Worm (Caenorhabditis elegans) whole organism, early embryonic: ENCODE results near the gene C05D2.8.
A peak's percentile ranks its signal among the peaks of the same experiment; 100 is the strongest.

Source experiments
- B0310.2 ChIP-seq: sonication (generic microtip); optimal IDR thresholded peaks from 2 replicates; lab custom pipeline; 2016; ENCODE audit warnings: mild to moderate bottlenecking, missing genetic modification characterization, missing compliant biosample characterization
- F13C5.2 ChIP-seq: sonication (generic microtip); optimal IDR thresholded peaks from 2 replicates; lab custom pipeline; 2017; ENCODE audit warnings: mild to moderate bottlenecking, missing genetic modification characterization, inconsistent platforms, missing compliant biosample characterization
- aly-1 ChIP-seq: sonication (generic microtip); optimal IDR thresholded peaks from 2 replicates; lab custom pipeline; 2016; ENCODE audit warnings: missing genetic modification characterization, missing compliant biosample characterization
- ama-1 ChIP-seq: fragments of 150-350 bp; optimal IDR thresholded peaks from 2 replicates; lab custom pipeline; 2014
- ceh-13 ChIP-seq: fragments of 200-800 bp; sonication (Bioruptor generic); optimal IDR thresholded peaks from 2 replicates; lab custom pipeline; 2018; ENCODE audit warnings: mild to moderate bottlenecking, missing genetic modification characterization, missing compliant biosample characterization
- ceh-36 ChIP-seq: sonication (generic microtip); optimal IDR thresholded peaks from 2 replicates; lab custom pipeline; 2016; ENCODE audit warnings: missing genetic modification characterization, inconsistent platforms, missing compliant biosample characterization
- ets-7 ChIP-seq: sonication (generic microtip); optimal IDR thresholded peaks from 2 replicates; lab custom pipeline; 2016; ENCODE audit warnings: missing genotype, missing genetic modification characterization, missing compliant biosample characterization
- flt-1 ChIP-seq: fragments of 200-800 bp; sonication (Bioruptor generic); IDR thresholded peaks from 2 replicates; pipeline ENCODE4 v1.3.6; 2022; ENCODE audit warnings: missing genetic modification characterization, missing compliant biosample characterization
- hmbx-1 ChIP-seq: sonication (generic microtip); optimal IDR thresholded peaks from 2 replicates; lab custom pipeline; 2016; ENCODE audit warnings: mild to moderate bottlenecking, missing genetic modification characterization, missing compliant biosample characterization
- hmg-4 ChIP-seq: fragments of 200-800 bp; sonication (Bioruptor generic); optimal IDR thresholded peaks from 2 replicates; lab custom pipeline; 2018; ENCODE audit warnings: mild to moderate bottlenecking, missing genetic modification characterization, missing compliant biosample characterization
- hnd-1 ChIP-seq: sonication (generic microtip); optimal IDR thresholded peaks from 2 replicates; lab custom pipeline; 2016; ENCODE audit warnings: missing genetic modification characterization, missing compliant biosample characterization
- pes-1 ChIP-seq: fragments of 200-800 bp; sonication (Bioruptor generic); IDR thresholded peaks from 2 replicates; pipeline ENCODE4 v1.3.6; 2022; ENCODE audit warnings: missing genetic modification reagents, missing genetic modification characterization, missing compliant biosample characterization
- scrt-1 ChIP-seq: fragments of 200-800 bp; sonication (Bioruptor generic); IDR thresholded peaks from 2 replicates; pipeline ENCODE4 v1.3.6; 2022; ENCODE audit warnings: missing genetic modification characterization, missing compliant biosample characterization
- sea-1 ChIP-seq: fragments of 200-800 bp; sonication (Bioruptor generic); conservative IDR thresholded peaks from 2 replicates; pipeline ENCODE4 v1.3.6; 2022; ENCODE audit warnings: missing genetic modification characterization, missing compliant biosample characterization
- tbx-11 ChIP-seq: fragments of 200-800 bp; sonication (Bioruptor generic); IDR thresholded peaks from 2 replicates; pipeline ENCODE4 v1.3.6; 2022; ENCODE audit warnings: missing genetic modification characterization, missing compliant biosample characterization
- tbx-37 ChIP-seq: fragments of 200-800 bp; sonication (Bioruptor generic); conservative IDR thresholded peaks from 2 replicates; pipeline ENCODE4 v1.3.6; 2022; ENCODE audit warnings: missing genetic modification reagents, missing genetic modification characterization, missing compliant biosample characterization
- tra-4 ChIP-seq: sonication (generic microtip); optimal IDR thresholded peaks from 2 replicates; lab custom pipeline; 2017; ENCODE audit warnings: missing genetic modification characterization, missing compliant biosample characterization

Gene C05D2.8

ce11 chrIII:5610276-5610675 is at the start of gene C05D2.8:
Gene C05D2.8, minus strand, starts transcription at chrIII:5610346.
- TF ChIP-seq ceh-36 (tag; lab: Kevin White, UChicago) (no peak), hnd-1 (no peak), tbx-11 (GFP tag; lab: Robert Waterston, UW) (no peak), ama-1 (lab: Kevin White, UChicago) (no peak), pes-1 (GFP tag; lab: Robert Waterston, UW) (no peak), aly-1 (tag; lab: Kevin White, UChicago) (no peak)

- TF ChIP-seq ceh-13 (no peak), flt-1 (GFP tag; lab: Robert Waterston, UW) (no peak), hmbx-1 (tag; lab: Kevin White, UChicago) (no peak), tra-4 (tag; lab: Kevin White, UChicago) (no peak), tbx-11 (GFP tag; lab: Robert Waterston, UW) (no peak), sea-1 (no peak), B0310.2 (tag; lab: Kevin White, UChicago) (no peak)
These were observed 46.8 kb upstream of the C05D2.8 start, which contains the start of gene sdz-21 for ce11 chrIII:5656941-5657340. Gene sdz-21, minus strand, starts transcription at chrIII:5657041.

- TF ChIP-seq hnd-1 (no peak), pes-1 (GFP tag; lab: Robert Waterston, UW) (0 out of 2 replicates have a peak, but pooled peaks have one; percentile 29)
These were observed 43.6 kb upstream of the C05D2.8 start for ce11 chrIII:5653692-5654105.

ce11 chrIII:5642692-5643091 is 32.5 kb upstream of the C05D2.8 start:
- TF ChIP-seq ceh-13 (no peak), pes-1 (GFP tag; lab: Robert Waterston, UW) (no peak), flt-1 (GFP tag; lab: Robert Waterston, UW) (no peak), tbx-37 (no peak), hmg-4 (GFP tag; lab: Kevin White, UChicago) (no peak), F13C5.2 (tag; lab: Kevin White, UChicago) (no peak), sea-1 (no peak), aly-1 (tag; lab: Kevin White, UChicago) (no peak), B0310.2 (tag; lab: Kevin White, UChicago) (no peak), ceh-36 (tag; lab: Kevin White, UChicago) (no peak), ets-7 (tag; lab: Kevin White, UChicago) (no peak), scrt-1 (GFP tag; lab: Robert Waterston, UW) (no peak), tbx-11 (GFP tag; lab: Robert Waterston, UW) (no peak), tra-4 (tag; lab: Kevin White, UChicago) (no peak), hmbx-1 (tag; lab: Kevin White, UChicago) (no peak)

ce11 chrIII:5639893-5640292 is 29.7 kb upstream of the C05D2.8 start:
- TF ChIP-seq ceh-36 (tag; lab: Kevin White, UChicago) (no peak), ama-1 (lab: Kevin White, UChicago) (no peak), sea-1 (no peak), ets-7 (tag; lab: Kevin White, UChicago) (no peak), hnd-1 (no peak), tbx-37 (no peak), B0310.2 (tag; lab: Kevin White, UChicago) (no peak), pes-1 (GFP tag; lab: Robert Waterston, UW) (no peak), ceh-13 (no peak), scrt-1 (GFP tag; lab: Robert Waterston, UW) (no peak), tbx-11 (GFP tag; lab: Robert Waterston, UW) (no peak), hmbx-1 (tag; lab: Kevin White, UChicago) (no peak), flt-1 (GFP tag; lab: Robert Waterston, UW) (no peak), tra-4 (tag; lab: Kevin White, UChicago) (no peak), F13C5.2 (tag; lab: Kevin White, UChicago) (no peak)

- peak; percentile 5 for TF ChIP-seq hmg-4 (GFP tag; lab: Kevin White, UChicago)
- 0 out of 2 replicates have a peak, but pooled peaks have one; percentile 41 for TF ChIP-seq tbx-11 (GFP tag; lab: Robert Waterston, UW)
- TF ChIP-seq sea-1 = 0 out of 2 replicates have a peak, but pooled peaks have one; percentile 65
These were observed 27.2 kb upstream of the C05D2.8 start for ce11 chrIII:5637297-5637876.

ce11 chrIII:5635179-5635578 is 25.0 kb upstream of the C05D2.8 start, which contains the start of gene ckk-1:
Gene ckk-1, plus strand, starts transcription at chrIII:5635479.
- TF ChIP-seq ama-1 (lab: Kevin White, UChicago) (no peak), B0310.2 (tag; lab: Kevin White, UChicago) (no peak), aly-1 (tag; lab: Kevin White, UChicago) (no peak), hmbx-1 (tag; lab: Kevin White, UChicago) (no peak), ceh-13 (no peak)

- TF ChIP-seq flt-1 (GFP tag; lab: Robert Waterston, UW) = no peak
- TF ChIP-seq ceh-36 (tag; lab: Kevin White, UChicago) = no peak
- no peak for TF ChIP-seq aly-1 (tag; lab: Kevin White, UChicago)
- TF ChIP-seq tbx-37 = no peak
- TF ChIP-seq hmg-4 (GFP tag; lab: Kevin White, UChicago) = no peak
- TF ChIP-seq scrt-1 (GFP tag; lab: Robert Waterston, UW) = no peak
- no peak for TF ChIP-seq pes-1 (GFP tag; lab: Robert Waterston, UW)
- no peak for TF ChIP-seq tra-4 (tag; lab: Kevin White, UChicago)
These were observed 24.4 kb upstream of the C05D2.8 start for ce11 chrIII:5634509-5634908.
